Worm (Caenorhabditis elegans): ENCODE results near the gene W06B4.2.

Gene W06B4.2

DNA sequence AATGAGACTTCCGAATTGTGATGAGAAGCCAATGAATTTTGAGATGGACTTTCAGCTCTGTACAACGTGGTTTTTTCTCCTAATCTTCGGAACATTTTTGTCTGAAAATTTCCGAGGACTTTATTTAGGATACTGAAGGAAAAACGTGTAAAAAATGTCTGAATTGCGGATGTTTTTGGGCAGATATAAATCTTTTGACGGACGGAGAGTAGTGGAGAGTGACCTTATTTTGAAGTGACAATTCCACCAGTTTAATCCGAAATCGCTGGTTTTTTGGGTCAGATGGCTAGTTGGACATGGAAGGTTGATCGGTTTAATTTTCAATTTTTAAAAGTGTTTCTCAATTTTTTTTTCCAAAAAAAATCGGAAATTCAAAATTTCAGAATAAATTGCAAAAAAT, 21.3 kb downstream of the W06B4.2 start, which contains the start of gene T05C1.3:
TSS of gene T05C1.3 (minus strand) at position 101 of the 400 bp plus-strand sequence.
- TF ChIP-seq blmp-1 (tag; optimal IDR thresholded peaks at IDR 0.05) (no peak), nhr-76 (tag; optimal IDR thresholded peaks at IDR 0.05) (no peak), tbx-8 (GFP tag; optimal IDR thresholded peaks at IDR 0.05) (no peak), ham-2 (GFP tag; optimal IDR thresholded peaks at IDR 0.05) (no peak), elt-3 (tag; optimal IDR thresholded peaks at IDR 0.05) (no peak), ceh-39 (tag; optimal IDR thresholded peaks at IDR 0.05) (no peak), nhr-2 (tag; optimal IDR thresholded peaks at IDR 0.05) (no peak), lsy-2 (tag; optimal IDR thresholded peaks at IDR 0.05) (no peak), hlh-1 (tag; optimal IDR thresholded peaks at IDR 0.05) (no peak), zip-8 (tag; optimal IDR thresholded peaks at IDR 0.05) (no peak), flh-1 (GFP tag; optimal IDR thresholded peaks at IDR 0.05) (no peak)

DNA sequence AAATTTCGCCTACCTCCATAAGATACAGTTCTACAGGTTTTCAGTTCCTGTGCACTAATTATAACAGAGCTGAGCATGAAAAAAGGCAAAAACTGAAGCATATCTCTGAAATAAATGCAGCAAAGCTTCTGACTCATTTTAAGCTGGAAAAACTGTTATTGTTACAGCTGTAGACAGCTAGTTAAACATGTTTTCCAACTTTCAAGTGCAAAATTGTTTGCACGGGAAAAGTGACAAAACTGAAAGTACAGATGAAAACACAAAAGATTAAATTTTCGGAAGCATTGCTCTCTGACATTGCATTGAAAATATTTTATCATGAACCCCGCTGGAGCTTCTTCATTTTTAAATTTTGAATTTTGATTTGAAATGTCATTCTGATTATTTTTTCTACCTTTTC, 22.8 kb downstream of the W06B4.2 start, which contains the start of gene T05C1.5:
TSS of gene T05C1.5 (minus strand) at position 101 of the 400 bp plus-strand sequence.
- no peak for TF ChIP-seq tbx-8 (GFP tag; optimal IDR thresholded peaks at IDR 0.05)
- TF ChIP-seq lin-13 (tag; optimal IDR thresholded peaks at IDR 0.05): no peak
- TF ChIP-seq ham-2 (GFP tag; optimal IDR thresholded peaks at IDR 0.05): no peak

- TF ChIP-seq nhr-76 (tag; optimal IDR thresholded peaks at IDR 0.05) (no peak), M03D4.4 (tag; optimal IDR thresholded peaks at IDR 0.05) (no peak), mep-1 (tag; optimal IDR thresholded peaks at IDR 0.05) (no peak), hlh-1 (tag; optimal IDR thresholded peaks at IDR 0.05) (peak; percentile 87), elt-1 (tag; optimal IDR thresholded peaks at IDR 0.05; ENCODE audit: borderline replicate concordance, insufficient read depth) (no peak)
Measured at ce11 chrII:4494532-4494931, 26.6 kb downstream of the W06B4.2 start.

- TF ChIP-seq lin-13 (tag; optimal IDR thresholded peaks at IDR 0.05) (no peak), nhr-12 (tag; optimal IDR thresholded peaks at IDR 0.05) (no peak), ceh-83 (GFP tag; optimal IDR thresholded peaks at IDR 0.05) (no peak), flh-1 (GFP tag; optimal IDR thresholded peaks at IDR 0.05) (no peak), elt-3 (tag; optimal IDR thresholded peaks at IDR 0.05) (no peak), snpc-4 (tag; optimal IDR thresholded peaks at IDR 0.05) (no peak), unc-62 (GFP tag; optimal IDR thresholded peaks at IDR 0.05) (no peak), nhr-2 (tag; optimal IDR thresholded peaks at IDR 0.05) (no peak), mab-5 (tag; optimal IDR thresholded peaks at IDR 0.05) (no peak), blmp-1 (tag; optimal IDR thresholded peaks at IDR 0.05) (no peak), ztf-11 (tag; optimal IDR thresholded peaks at IDR 0.05) (no peak), bed-3 (GFP tag; optimal IDR thresholded peaks at IDR 0.05) (no peak), tbx-8 (GFP tag; optimal IDR thresholded peaks at IDR 0.05) (no peak)
Measured at ce11 chrII:4495844-4496243, 27.9 kb downstream of the W06B4.2 start.

DNA sequence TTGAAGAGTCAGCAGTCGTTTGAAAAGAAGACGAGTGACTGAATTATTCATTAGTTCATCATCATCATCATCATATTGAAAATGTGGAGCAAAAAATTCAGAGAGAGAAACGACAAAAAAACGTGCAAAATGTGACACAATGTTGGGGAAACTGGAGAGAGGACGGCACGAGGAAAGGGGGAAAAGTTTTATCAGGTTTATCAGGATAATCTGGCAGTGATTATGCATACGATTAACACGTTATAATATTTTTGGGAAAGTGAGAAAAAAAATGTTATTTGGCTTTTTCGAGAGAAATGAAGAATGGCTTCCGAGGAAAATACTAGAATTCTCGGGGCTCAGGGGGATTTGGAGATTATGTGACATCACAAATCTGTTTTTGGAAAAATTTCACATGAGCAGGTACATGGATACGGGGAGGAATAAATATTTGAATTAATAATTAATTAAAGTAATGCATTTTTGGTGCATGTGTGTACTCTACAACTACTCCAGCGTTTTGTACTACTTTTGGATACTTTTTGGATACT, 37.2 kb downstream of the W06B4.2 start, which contains the start of gene camt-1:
TSS of gene camt-1 (minus strand) at position 51 of the 530 bp plus-strand sequence.
- TF ChIP-seq tbx-8 (GFP tag; optimal IDR thresholded peaks at IDR 0.05) (no peak), nhr-28 (tag; optimal IDR thresholded peaks at IDR 0.05) (no peak), M03D4.4 (tag; optimal IDR thresholded peaks at IDR 0.05) (no peak), nhr-12 (tag; optimal IDR thresholded peaks at IDR 0.05) (no peak), unc-62 (GFP tag; optimal IDR thresholded peaks at IDR 0.05) (no peak), ham-2 (GFP tag; optimal IDR thresholded peaks at IDR 0.05) (no peak), lsy-2 (tag; optimal IDR thresholded peaks at IDR 0.05) (no peak), pha-4 (tag; optimal IDR thresholded peaks at IDR 0.05) (no peak), mab-5 (tag; optimal IDR thresholded peaks at IDR 0.05) (no peak), sem-2 (GFP tag; optimal IDR thresholded peaks at IDR 0.05) (no peak)

DNA sequence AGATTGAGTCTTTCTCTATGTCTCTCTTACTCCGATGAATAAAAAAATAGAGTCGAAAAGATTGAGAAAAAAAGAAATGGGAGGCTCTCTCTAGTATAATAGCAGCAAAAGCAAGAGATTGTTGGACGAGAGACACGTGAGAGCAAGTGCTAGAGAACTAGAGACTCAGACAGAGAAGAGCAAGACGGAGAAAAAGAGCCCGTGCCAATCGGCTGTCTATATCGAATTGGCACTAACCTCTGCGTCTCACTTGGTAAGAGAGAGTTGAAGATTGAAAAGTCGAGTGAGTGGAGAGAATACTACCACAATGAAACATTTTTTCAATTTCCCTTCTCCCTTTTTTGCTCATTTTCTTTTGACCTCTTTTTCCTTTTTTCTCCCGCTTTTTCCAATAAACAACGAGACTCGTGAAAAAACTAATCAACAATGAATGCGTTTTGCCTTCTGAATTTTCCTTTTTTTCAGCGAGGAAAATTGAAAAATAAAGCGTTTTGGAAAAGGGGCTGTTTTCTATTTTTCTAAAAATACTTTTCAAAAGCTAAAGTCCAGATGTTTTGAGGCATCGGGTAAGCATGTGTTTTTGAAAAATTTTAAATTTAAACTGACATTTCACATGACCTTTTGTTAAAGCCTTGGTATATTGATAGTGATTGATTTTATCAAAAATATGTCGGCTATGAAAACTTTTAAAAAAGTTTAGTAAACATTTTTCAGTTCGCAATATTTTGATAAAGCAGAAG, 38.8 kb downstream of the W06B4.2 start:
- TF ChIP-seq elt-1 (tag; optimal IDR thresholded peaks at IDR 0.05; ENCODE audit: borderline replicate concordance, insufficient read depth): no peak
- no peak for TF ChIP-seq ceh-43 (GFP tag; optimal IDR thresholded peaks at IDR 0.05)
- peak; percentile 17 for TF ChIP-seq lsy-2 (tag; optimal IDR thresholded peaks at IDR 0.05)
- TF ChIP-seq nhr-237 (tag; optimal IDR thresholded peaks at IDR 0.05): no peak
- TF ChIP-seq unc-120 (tag; optimal IDR thresholded peaks at IDR 0.05; ENCODE audit: poor library complexity, severe bottlenecking): peak; percentile 65
- no peak for TF ChIP-seq lin-32 (GFP tag; optimal IDR thresholded peaks at IDR 0.05)
- TF ChIP-seq ces-1 (GFP tag; optimal IDR thresholded peaks at IDR 0.05): peak; percentile 85
- peak; percentile 86 for TF ChIP-seq hlh-1 (tag; optimal IDR thresholded peaks at IDR 0.05)
- no peak for TF ChIP-seq nhr-76 (tag; optimal IDR thresholded peaks at IDR 0.05)
